Worm (Caenorhabditis elegans): ENCODE data around the gene trap-3.

Gene trap-3

ce11 chrIV:2388949-2389495 is at the start of gene trap-3:
Gene trap-3, plus strand, starts transcription at chrIV:2389445.
- TF ChIP-seq ets-4 (tag; optimal IDR thresholded peaks at IDR 0.05) (peak; percentile 72), ceh-14 (tag; optimal IDR thresholded peaks at IDR 0.05) (peak; percentile 56), sdc-2 (tag; optimal IDR thresholded peaks at IDR 0.05) (peak; percentile 43), ceh-9 (tag; optimal IDR thresholded peaks at IDR 0.05) (no peak), gmeb-2 (tag; optimal IDR thresholded peaks at IDR 0.05) (no peak), ref-2 (tag; optimal IDR thresholded peaks at IDR 0.05) (peak; percentile 92), tbx-7 (tag; optimal IDR thresholded peaks at IDR 0.05) (peak; percentile 33), Y22D7AL.16 (tag; optimal IDR thresholded peaks at IDR 0.05) (no peak), T23F11.4 (GFP tag; optimal IDR thresholded peaks at IDR 0.05) (no peak), eyg-1 (tag; optimal IDR thresholded peaks at IDR 0.05) (peak; percentile 33), ceh-30 (tag; optimal IDR thresholded peaks at IDR 0.05) (peak; percentile 80), elt-4 (tag; optimal IDR thresholded peaks at IDR 0.05) (no peak), pha-2 (tag; optimal IDR thresholded peaks at IDR 0.05) (no peak), zip-5 (tag; optimal IDR thresholded peaks at IDR 0.05) (peak; percentile 37), ceh-2 (tag; optimal IDR thresholded peaks at IDR 0.05) (peak; percentile 15), C08G9.2 (tag; optimal IDR thresholded peaks at IDR 0.05) (peak; percentile 48), hlh-30 (tag; optimal IDR thresholded peaks at IDR 0.05; ENCODE audit: insufficient read depth) (peak; percentile 84), ceh-34 (tag; optimal IDR thresholded peaks at IDR 0.05) (peak; percentile 87), nhr-11 (tag; optimal IDR thresholded peaks at IDR 0.05) (no peak), ceh-19 (GFP tag; optimal IDR thresholded peaks at IDR 0.05) (no peak), pqm-1 (tag; optimal IDR thresholded peaks at IDR 0.05) (peak; percentile 74), K09A11.1 (tag; optimal IDR thresholded peaks at IDR 0.05; ENCODE audit: insufficient read depth) (peak; percentile 2), hlh-8 (tag; optimal IDR thresholded peaks at IDR 0.05) (peak; percentile 17), ceh-18 (tag; optimal IDR thresholded peaks at IDR 0.05) (peak; percentile 84), ceh-22 (tag; optimal IDR thresholded peaks at IDR 0.05) (no peak), rnt-1 (tag; optimal IDR thresholded peaks at IDR 0.05) (peak; percentile 99), pag-3 (tag; optimal IDR thresholded peaks at IDR 0.05; ENCODE audit: borderline replicate concordance) (no peak), mec-3 (tag; optimal IDR thresholded peaks at IDR 0.05; ENCODE audit: borderline replicate concordance) (no peak), pax-1 (tag; optimal IDR thresholded peaks at IDR 0.05) (peak; percentile 73), ceh-31 (tag; optimal IDR thresholded peaks at IDR 0.05) (peak; percentile 84), pros-1 (tag; optimal IDR thresholded peaks at IDR 0.05) (peak; percentile 79), ztf-16 (tag; optimal IDR thresholded peaks at IDR 0.05) (peak; percentile 73), K02D7.2 (tag; optimal IDR thresholded peaks at IDR 0.05) (no peak), tbx-2 (tag; optimal IDR thresholded peaks at IDR 0.05) (peak; percentile 81), fkh-10 (GFP tag; optimal IDR thresholded peaks at IDR 0.05) (no peak), pha-4 (tag; optimal IDR thresholded peaks at IDR 0.05) (no peak), syd-9 (tag; optimal IDR thresholded peaks at IDR 0.05) (peak; percentile 71), nfya-1 (tag; optimal IDR thresholded peaks at IDR 0.05) (peak; percentile 99), hlh-13 (GFP tag; optimal IDR thresholded peaks at IDR 0.05) (no peak), fax-1 (tag; optimal IDR thresholded peaks at IDR 0.05) (no peak), fkh-6 (tag; optimal IDR thresholded peaks at IDR 0.05) (no peak), ceh-48 (tag; optimal IDR thresholded peaks at IDR 0.05) (peak; percentile 45), ceh-6 (GFP tag; optimal IDR thresholded peaks at IDR 0.05) (peak; percentile 31), dve-1 (tag; optimal IDR thresholded peaks at IDR 0.05) (peak; percentile 58), sox-4 (tag; optimal IDR thresholded peaks at IDR 0.05) (no peak), sox-2 (GFP tag; IDR thresholded peaks at IDR 0.05) (no peak), che-1 (tag; optimal IDR thresholded peaks at IDR 0.05) (no peak), C38D4.7 (GFP tag; optimal IDR thresholded peaks at IDR 0.05) (no peak), ama-1 (optimal IDR thresholded peaks at IDR 0.05) (no peak), unc-3 (GFP tag; conservative IDR thresholded peaks at IDR 0.05) (peak; percentile 34; the same call in 1 of the 2 replicates), unc-3 (tag; optimal IDR thresholded peaks at IDR 0.05) (peak; percentile 28), ttx-3 (tag; optimal IDR thresholded peaks at IDR 0.05) (peak; percentile 40), nhr-232 (tag; optimal IDR thresholded peaks at IDR 0.05) (no peak)

All from whole organism, late embryonic.